Fruit fly (Drosophila melanogaster): Measurements from ENCODE around the gene CG15211.

DNA sequence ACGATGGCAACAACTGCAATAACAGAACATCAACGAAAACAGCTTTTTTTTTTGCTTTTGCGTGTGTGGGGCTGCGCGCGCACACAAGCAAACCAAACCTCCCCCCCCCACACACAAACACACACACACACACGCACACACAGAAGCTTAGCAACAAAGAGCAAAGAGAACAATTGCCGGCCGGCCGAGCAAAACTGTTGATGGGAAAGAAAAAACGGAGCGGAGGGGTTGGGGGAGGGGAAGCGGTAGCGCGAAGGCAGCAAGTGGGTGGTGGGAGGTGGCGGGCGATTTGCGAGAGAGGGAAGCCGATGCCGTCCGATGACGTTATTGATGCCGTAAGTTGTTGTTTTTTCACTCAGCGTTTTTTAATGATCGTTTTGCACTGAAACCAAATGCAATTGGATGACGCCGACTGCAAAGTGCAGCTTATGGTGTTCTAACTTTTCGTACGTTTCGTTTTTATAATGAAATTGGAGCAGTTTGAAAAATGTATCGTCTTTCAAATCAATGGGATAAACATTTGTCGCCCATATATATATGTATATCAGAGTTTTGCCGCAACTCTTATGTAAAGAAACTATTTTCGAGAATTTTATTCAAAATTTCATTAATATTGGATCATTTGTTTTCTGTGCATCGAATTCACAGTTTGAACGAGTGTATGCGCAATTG is 36.5 kb upstream of the CG15211 start:
- TF ChIP-seq fd96Ca (GFP tag; IDR thresholded peaks at IDR 0.05) (peak; percentile 60; the same call in 2 of the 3 replicates), CG8159 (tag; optimal IDR thresholded peaks at IDR 0.05) (peak; percentile 18), CG4496 (GFP tag; IDR thresholded peaks at IDR 0.05) (peak; percentile 62), CG13204 (GFP tag; optimal IDR thresholded peaks at IDR 0.05) (peak; percentile 79), CG17806 (tag; optimal IDR thresholded peaks at IDR 0.05) (no peak), CG12605 (GFP tag; IDR thresholded peaks at IDR 0.05) (no peak; the same call in none of the 2 replicates), CG8301 (tag; optimal IDR thresholded peaks at IDR 0.05) (peak; percentile 39), D1 (tag; optimal IDR thresholded peaks at IDR 0.05) (no peak), Snoo (tag; optimal IDR thresholded peaks at IDR 0.05) (no peak), EcR (GFP tag; optimal IDR thresholded peaks at IDR 0.05) (peak; percentile 51), CG32121 (GFP tag; IDR thresholded peaks at IDR 0.05) (peak; percentile 65; the same call in 1 of the 2 replicates), Pif1A (GFP tag; optimal IDR thresholded peaks at IDR 0.05) (no peak), CG9948 (tag; optimal IDR thresholded peaks at IDR 0.05) (no peak)
